Fruit fly (Drosophila melanogaster) whole organism, embryonic: ENCODE results near the gene CG14194.

Experiments used
- Atf3 ChIP-seq: fragments of 200-800 bp; sonication (Bioruptor generic); optimal IDR thresholded peaks from 3 replicates; lab custom pipeline; 2016; ENCODE audit warnings: missing biosample characterization, missing genetic modification characterization
- B-H1 ChIP-seq: fragments of 200-800 bp; sonication (Bioruptor generic); IDR thresholded peaks from 3 replicates; pipeline ENCODE4 v1.3.6; 2022; ENCODE audit warnings: missing biosample characterization, missing genetic modification characterization
- CG10274 ChIP-seq: fragments of 200-800 bp; sonication (Bioruptor generic); optimal IDR thresholded peaks from 3 replicates; lab custom pipeline; 2017; ENCODE audit warnings: missing biosample characterization, mild to moderate bottlenecking, missing genetic modification characterization
- CG10543 ChIP-seq: fragments of 200-800 bp; sonication (Bioruptor generic); optimal IDR thresholded peaks from 3 replicates; lab custom pipeline; 2017; ENCODE audit warnings: missing biosample characterization, mild to moderate bottlenecking, missing genetic modification characterization, moderate library complexity
- CG10565 ChIP-seq: fragments of 200-800 bp; sonication (Bioruptor generic); optimal IDR thresholded peaks from 3 replicates; lab custom pipeline; 2016; ENCODE audit warnings: missing biosample characterization, mild to moderate bottlenecking, missing genetic modification characterization
- CG10959 ChIP-seq: fragments of 200-800 bp; sonication (Bioruptor generic); IDR thresholded peaks from 2 replicates; pipeline ENCODE4 v1.3.6; 2022; ENCODE audit warnings: missing biosample characterization, missing genetic modification characterization
- CG12769 ChIP-seq: fragments of 200-800 bp; sonication (Bioruptor generic); optimal IDR thresholded peaks from 2 replicates; lab custom pipeline; 2019; ENCODE audit warnings: missing biosample characterization, mild to moderate bottlenecking, missing genetic modification characterization, moderate library complexity
- CG14667 ChIP-seq: fragments of 200-800 bp; sonication (Bioruptor generic); IDR thresholded peaks from 2 replicates; pipeline ENCODE4 v1.3.6; 2022; ENCODE audit warnings: missing biosample characterization, missing genetic modification characterization
- CG17612 ChIP-seq: fragments of 200-800 bp; sonication (Bioruptor generic); IDR thresholded peaks from 2 replicates; pipeline ENCODE4 v1.3.6; 2022; ENCODE audit warnings: missing biosample characterization, missing genetic modification characterization
- CG18476 ChIP-seq: fragments of 200-800 bp; sonication (Bioruptor generic); optimal IDR thresholded peaks from 2 replicates; lab custom pipeline; 2016; ENCODE audit warnings: missing biosample characterization, mild to moderate bottlenecking, missing genetic modification characterization
- CG2678 ChIP-seq: fragments of 200-800 bp; sonication (Bioruptor generic); optimal IDR thresholded peaks from 3 replicates; lab custom pipeline; 2019; ENCODE audit warnings: missing biosample characterization, mild to moderate bottlenecking, missing genetic modification characterization, moderate library complexity
- CG3163 ChIP-seq: fragments of 200-800 bp; sonication (Bioruptor generic); optimal IDR thresholded peaks from 3 replicates; lab custom pipeline; 2016; ENCODE audit warnings: missing biosample characterization, missing genetic modification characterization
- CG32772 ChIP-seq: fragments of 200-800 bp; sonication (Bioruptor generic); IDR thresholded peaks from 2 replicates; pipeline ENCODE4 v1.3.6; 2022; ENCODE audit warnings: missing biosample characterization, missing genetic modification characterization
- CG34422 ChIP-seq: fragments of 200-800 bp; sonication (Bioruptor generic); IDR thresholded peaks from 3 replicates; pipeline ENCODE4 v1.3.6; 2022; ENCODE audit warnings: missing biosample characterization, missing genetic modification characterization
- CG7745 ChIP-seq: fragments of 200-800 bp; sonication (Bioruptor generic); optimal IDR thresholded peaks from 2 replicates; lab custom pipeline; 2018; ENCODE audit warnings: missing biosample characterization, mild to moderate bottlenecking, missing genetic modification characterization, moderate library complexity
- CG8290 ChIP-seq, 3 experiments: fragments of 200-800 bp; sonication (Bioruptor generic); optimal IDR thresholded peaks; 2 replicates each; lab custom pipeline; 2016 to 2019; ENCODE audit warnings: missing biosample characterization in 3 of 3, missing genetic modification characterization in 3 of 3, mild to moderate bottlenecking in 2 of 3, moderate library complexity in 1 of 3
- CG8944 ChIP-seq: fragments of 200-800 bp; sonication (Bioruptor generic); optimal IDR thresholded peaks from 3 replicates; lab custom pipeline; 2016; ENCODE audit warnings: missing biosample characterization, missing genetic modification characterization
- Camta ChIP-seq: fragments of 200-800 bp; sonication (Bioruptor generic); optimal IDR thresholded peaks from 2 replicates; lab custom pipeline; 2016; ENCODE audit warnings: missing biosample characterization, missing genetic modification characterization
- CoRest ChIP-seq: fragments of 200-800 bp; sonication (Bioruptor generic); optimal IDR thresholded peaks from 3 replicates; lab custom pipeline; 2018; ENCODE audit warnings: missing biosample characterization, mild to moderate bottlenecking, missing genetic modification characterization, moderate library complexity
- Dll ChIP-seq: fragments of 200-800 bp; sonication (Bioruptor generic); IDR thresholded peaks from 4 replicates; pipeline ENCODE4 v1.3.6; 2022; ENCODE audit warnings: missing biosample characterization, missing genetic modification characterization; ENCODE audit not compliant: partially characterized antibody
- E2f2 ChIP-seq: fragments of 200-800 bp; sonication (Bioruptor generic); IDR thresholded peaks from 2 replicates; pipeline ENCODE4 v1.3.6; 2022; ENCODE audit warnings: missing biosample characterization, missing genetic modification characterization
- Hsf ChIP-seq: fragments of 200-800 bp; sonication (Bioruptor generic); optimal IDR thresholded peaks from 3 replicates; lab custom pipeline; 2016; ENCODE audit warnings: missing biosample characterization, missing genetic modification characterization
- Meics ChIP-seq: fragments of 200-800 bp; sonication (Bioruptor generic); optimal IDR thresholded peaks from 2 replicates; lab custom pipeline; 2017; ENCODE audit warnings: missing biosample characterization, mild to moderate bottlenecking, missing genetic modification characterization
- NK7.1 ChIP-seq: fragments of 200-800 bp; sonication (Bioruptor generic); optimal IDR thresholded peaks from 3 replicates; lab custom pipeline; 2016; ENCODE audit warnings: missing biosample characterization, missing genetic modification characterization
- Nf-YC ChIP-seq: fragments of 200-800 bp; optimal IDR thresholded peaks from 3 replicates; lab custom pipeline; 2019; ENCODE audit warnings: missing biosample characterization, mild to moderate bottlenecking, missing genetic modification characterization, moderate library complexity
- NfI ChIP-seq: fragments of 200-800 bp; sonication (Bioruptor generic); optimal IDR thresholded peaks from 3 replicates; lab custom pipeline; 2018; ENCODE audit warnings: missing biosample characterization, mild to moderate bottlenecking, missing genetic modification characterization, moderate library complexity
- PHDP ChIP-seq: fragments of 200-800 bp; sonication (Bioruptor generic); optimal IDR thresholded peaks from 3 replicates; lab custom pipeline; 2018; ENCODE audit warnings: missing biosample characterization, mild to moderate bottlenecking, missing genetic modification characterization, moderate library complexity
- Ptx1 ChIP-seq: fragments of 200-800 bp; sonication (Bioruptor generic); IDR thresholded peaks from 2 replicates; pipeline ENCODE4 v1.3.6; 2022; ENCODE audit warnings: missing biosample characterization, missing genetic modification characterization
- Ravus ChIP-seq: fragments of 200-800 bp; sonication (Bioruptor generic); IDR thresholded peaks from 2 replicates; pipeline ENCODE4 v1.3.6; 2022; ENCODE audit warnings: missing biosample characterization, missing genetic modification characterization
- Spps ChIP-seq: fragments of 200-800 bp; sonication (Bioruptor generic); optimal IDR thresholded peaks from 2 replicates; lab custom pipeline; 2018; ENCODE audit warnings: missing biosample characterization, mild to moderate bottlenecking, missing genetic modification characterization
- Trl ChIP-seq, 3 experiments: fragments of >200 bp in 2 of 3; fragments of 200-800 bp in 1 of 3; sonication (Bioruptor generic) in 1 of 3; optimal IDR thresholded peaks; 2 replicates in 1 of 3; 3 replicates in 2 of 3; lab custom pipeline; 2016 to 2017; ENCODE audit warnings: missing biosample characterization in 1 of 3, missing genetic modification characterization in 1 of 3
- ab ChIP-seq: fragments of 200-800 bp; sonication (Bioruptor generic); optimal IDR thresholded peaks from 2 replicates; lab custom pipeline; 2016; ENCODE audit warnings: missing biosample characterization, missing genetic modification characterization
- bcd ChIP-seq: fragments of 200-800 bp; sonication (Bioruptor generic); optimal IDR thresholded peaks from 2 replicates; lab custom pipeline; 2017; ENCODE audit warnings: missing biosample characterization, mild to moderate bottlenecking, missing genetic modification characterization
- br ChIP-seq: fragments of >200 bp; optimal IDR thresholded peaks from 2 replicates; lab custom pipeline; 2017
- cwo ChIP-seq: fragments of 200-800 bp; sonication (Bioruptor generic); optimal IDR thresholded peaks from 3 replicates; lab custom pipeline; 2017; ENCODE audit warnings: missing biosample characterization, missing genetic modification characterization, mild to moderate bottlenecking, moderate library complexity, missing genetic modification reagents
- dan ChIP-seq: fragments of 200-800 bp; sonication (Bioruptor generic); IDR thresholded peaks from 2 replicates; pipeline ENCODE4 v1.3.6; 2022; ENCODE audit warnings: missing biosample characterization, missing genetic modification characterization
- ems ChIP-seq: fragments of 200-800 bp; sonication (Bioruptor generic); optimal IDR thresholded peaks from 3 replicates; lab custom pipeline; 2016; ENCODE audit warnings: missing biosample characterization, missing genetic modification characterization
- eve ChIP-seq, 2 experiments: fragments of >200 bp; optimal IDR thresholded peaks; 2 replicates each; lab custom pipeline; 2017; ENCODE audit warnings: missing biosample characterization in 2 of 2, missing genetic modification characterization in 2 of 2
- ind ChIP-seq: fragments of 200-800 bp; sonication (Bioruptor generic); optimal IDR thresholded peaks from 3 replicates; lab custom pipeline; 2016; ENCODE audit warnings: missing biosample characterization, missing genetic modification characterization
- inv ChIP-seq: fragments of 200-800 bp; sonication (Bioruptor generic); IDR thresholded peaks from 2 replicates; pipeline ENCODE4 v1.3.6; 2022; ENCODE audit warnings: missing biosample characterization, missing genetic modification characterization; ENCODE audit not compliant: partially characterized antibody
- kni ChIP-seq: fragments of 200-800 bp; sonication (Bioruptor generic); optimal IDR thresholded peaks from 3 replicates; lab custom pipeline; 2017; ENCODE audit warnings: mild to moderate bottlenecking, missing biosample characterization, missing genetic modification reagents, missing genetic modification characterization
- pan ChIP-seq, 4 experiments: fragments of >200 bp in 3 of 4; fragments of 200-800 bp in 1 of 4; sonication (Bioruptor generic) in 1 of 4; optimal IDR thresholded peaks in 3 of 4; IDR thresholded peaks in 1 of 4; 2 replicates each; pipeline versions ENCODE4 v1.3.6 to Lab custom; 2017 to 2022; ENCODE audit warnings: missing biosample characterization in 2 of 4, missing genetic modification characterization in 2 of 4, mixed read lengths in 1 of 4
- pros ChIP-seq: fragments of 200-800 bp; sonication (Bioruptor generic); optimal IDR thresholded peaks from 3 replicates; lab custom pipeline; 2019; ENCODE audit warnings: missing biosample characterization, mild to moderate bottlenecking, missing genetic modification characterization, moderate library complexity
- repo ChIP-seq: fragments of 200-800 bp; sonication (Bioruptor generic); optimal IDR thresholded peaks from 2 replicates; lab custom pipeline; 2016; ENCODE audit warnings: missing biosample characterization, missing genetic modification characterization
- sc ChIP-seq, 3 experiments: fragments of >200 bp in 2 of 3; fragments of 200-800 bp in 1 of 3; sonication (Bioruptor generic) in 1 of 3; optimal IDR thresholded peaks; 2 replicates in 2 of 3; 3 replicates in 1 of 3; lab custom pipeline; 2017; ENCODE audit warnings: mild to moderate bottlenecking in 1 of 3, missing biosample characterization in 1 of 3, missing genetic modification characterization in 1 of 3, missing genetic modification reagents in 1 of 3
- unpg ChIP-seq: fragments of 200-800 bp; sonication (Bioruptor generic); optimal IDR thresholded peaks from 3 replicates; lab custom pipeline; 2018; ENCODE audit warnings: missing biosample characterization, mild to moderate bottlenecking, missing genetic modification characterization, moderate library complexity
- zen2 ChIP-seq: fragments of 200-800 bp; sonication (Bioruptor generic); IDR thresholded peaks from 3 replicates; pipeline ENCODE4 v1.3.6; 2022; ENCODE audit warnings: missing biosample characterization, missing genetic modification characterization; ENCODE audit not compliant: partially characterized antibody

The CG14194 gene

DNA sequence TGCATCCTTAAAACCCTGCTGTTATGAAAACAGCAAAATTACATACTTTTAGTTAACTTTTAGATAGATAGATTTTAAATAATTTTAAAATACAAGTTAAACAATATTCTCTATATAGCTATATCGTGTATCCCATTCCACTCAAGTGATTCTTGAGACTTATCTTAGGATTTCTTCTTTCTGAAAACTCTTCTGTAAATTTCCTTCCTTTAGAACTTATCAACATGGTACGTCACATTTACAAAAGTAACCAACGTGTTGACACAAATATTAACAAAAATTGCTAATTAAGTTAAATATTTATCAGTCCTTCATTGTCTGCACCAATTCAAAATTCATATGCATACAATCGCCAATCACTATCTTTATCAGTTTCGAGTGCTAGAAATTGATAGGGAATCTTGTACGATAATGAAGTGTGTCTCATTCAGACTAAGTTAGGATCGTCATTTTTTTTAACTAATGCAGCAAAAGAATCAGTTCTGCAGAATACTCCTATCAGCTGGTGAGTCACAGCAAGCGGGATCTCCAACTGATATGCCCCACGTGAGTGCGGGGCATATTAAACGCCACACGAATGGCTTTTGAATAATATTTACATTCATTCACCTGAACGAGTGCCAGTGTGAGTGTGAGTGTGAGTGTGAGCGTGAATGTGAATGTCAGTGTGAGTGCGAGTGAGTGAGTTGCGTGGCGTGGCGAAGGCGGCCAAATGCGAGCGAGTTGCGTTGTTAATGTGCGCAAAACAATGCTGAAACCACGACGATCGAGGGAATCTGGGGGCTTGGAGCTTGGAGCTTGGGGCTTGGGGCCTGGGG lies 25.6 kb upstream of the CG14194 start (continued):
- no peak for TF ChIP-seq ab (GFP tag; lab: Kevin White, UChicago)
- no peak for TF ChIP-seq CG8944 (GFP tag; lab: Kevin White, UChicago)
- TF ChIP-seq E2f2 = no peak
- TF ChIP-seq Trl (optimal IDR thresholded peaks at IDR 0.05; lab: Kevin White, UChicago) = no peak
- no peak for TF ChIP-seq Trl (GFP tag; optimal IDR thresholded peaks at IDR 0.05; lab: Kevin White, UChicago)
- peak; percentile 51 for TF ChIP-seq cwo (GFP tag; lab: Kevin White, UChicago)
- TF ChIP-seq bcd (GFP tag; lab: Kevin White, UChicago) = no peak
- TF ChIP-seq CG10959 (GFP tag; lab: Robert Waterston, UW) = no peak
- TF ChIP-seq CG17612 (GFP tag; lab: Robert Waterston, UW) = no peak
- peak; percentile 23 for TF ChIP-seq kni (GFP tag; lab: Kevin White, UChicago)
- no peak for TF ChIP-seq CG3163 (GFP tag; lab: Kevin White, UChicago)
- TF ChIP-seq Nf-YC (tag; lab: Kevin White, UChicago) = no peak
- no peak for TF ChIP-seq unpg (GFP tag; lab: Kevin White, UChicago)
- no peak for TF ChIP-seq Dll
- no peak for TF ChIP-seq CG8290 (GFP tag; optimal IDR thresholded peaks at IDR 0.05; lab: Kevin White, UChicago)
- TF ChIP-seq CG8290 (tag; optimal IDR thresholded peaks at IDR 0.05; lab: Kevin White, UChicago) = peak in 1 of 2 experiments; percentile 76
- no peak for TF ChIP-seq B-H1 (GFP tag; lab: Robert Waterston, UW)
- TF ChIP-seq Atf3 (GFP tag; lab: Kevin White, UChicago) = no peak
- TF ChIP-seq dan (GFP tag; lab: Robert Waterston, UW) = no peak
- TF ChIP-seq CoRest (tag; lab: Kevin White, UChicago) = peak; percentile 1
- TF ChIP-seq CG14667 (GFP tag; lab: Robert Waterston, UW) = no peak
- no peak for TF ChIP-seq CG2678 (tag; lab: Kevin White, UChicago)
- 0 out of 2 replicates have a peak, but pooled peaks have one; percentile 15 for TF ChIP-seq Ptx1 (GFP tag; lab: Robert Waterston, UW)
- TF ChIP-seq CG10543 = peak; percentile 60
- no peak for TF ChIP-seq Hsf
- TF ChIP-seq PHDP = no peak
- TF ChIP-seq repo (GFP tag; lab: Kevin White, UChicago) = no peak
- TF ChIP-seq CG7745 = no peak
- TF ChIP-seq inv (GFP tag; lab: Robert Waterston, UW) = no peak
- no peak for TF ChIP-seq CG10565 (GFP tag; lab: Kevin White, UChicago)
- no peak for TF ChIP-seq Camta (GFP tag; lab: Kevin White, UChicago)
- no peak for TF ChIP-seq ems (GFP tag; lab: Kevin White, UChicago)
- no peak for TF ChIP-seq eve (GFP tag; optimal IDR thresholded peaks at IDR 0.05; lab: Kevin White, UChicago)
- no peak for TF ChIP-seq pros (GFP tag; lab: Kevin White, UChicago)
- TF ChIP-seq CG18476 (GFP tag; lab: Kevin White, UChicago) = no peak
- TF ChIP-seq CG12769 (tag; lab: Kevin White, UChicago) = peak; percentile 74
- no peak for TF ChIP-seq Meics (GFP tag; lab: Kevin White, UChicago)
- TF ChIP-seq CG32772 (GFP tag; lab: Robert Waterston, UW) = no peak
- no peak for TF ChIP-seq Ravus (GFP tag; lab: Robert Waterston, UW)
- no peak for TF ChIP-seq NK7.1 (GFP tag; lab: Kevin White, UChicago)
- no peak for TF ChIP-seq ind (GFP tag; lab: Kevin White, UChicago)
- TF ChIP-seq zen2 (GFP tag; lab: Robert Waterston, UW) = no peak
- no peak for TF ChIP-seq pan (optimal IDR thresholded peaks at IDR 0.05; lab: Kevin White, UChicago)
- TF ChIP-seq pan (GFP tag; optimal IDR thresholded peaks at IDR 0.05 in 1 of 2, IDR thresholded peaks at IDR 0.05 in 1 of 2) = peak in 1 of 2 experiments; percentile 49
- peak; percentile 27; the same call in 1 of the 3 replicates for TF ChIP-seq CG34422 (GFP tag; lab: Robert Waterston, UW)
- no peak for TF ChIP-seq Spps (tag; lab: Kevin White, UChicago)
- peak; percentile 23 for TF ChIP-seq NfI (GFP tag; lab: Kevin White, UChicago)
- no peak for TF ChIP-seq br (lab: Kevin White, UChicago)
- no peak for TF ChIP-seq sc (optimal IDR thresholded peaks at IDR 0.05; lab: Kevin White, UChicago)
- no peak for TF ChIP-seq sc (GFP tag; optimal IDR thresholded peaks at IDR 0.05; lab: Kevin White, UChicago)
- no peak for TF ChIP-seq CG10274 (GFP tag; lab: Kevin White, UChicago)
